Worm (Caenorhabditis elegans): ENCODE results near the gene ZK287.9.

DNA sequence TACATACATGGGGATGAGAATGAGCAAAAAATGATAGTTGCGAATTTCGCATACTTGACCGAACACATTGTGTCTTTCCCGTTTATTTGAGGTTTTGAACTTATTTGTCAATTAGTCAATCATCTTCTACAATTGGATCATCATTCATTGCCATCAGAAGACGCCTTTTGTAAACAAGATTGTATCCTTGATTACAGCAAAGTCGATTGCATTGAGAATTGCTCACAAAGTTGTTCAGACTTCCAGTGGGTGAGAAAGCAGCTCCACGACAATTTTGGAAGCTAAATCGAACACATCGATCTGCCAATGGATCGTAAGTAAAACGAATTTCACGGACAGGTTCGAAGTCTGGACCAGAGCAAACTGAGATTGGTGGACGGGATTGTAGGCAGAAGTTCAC is 1.1 kb downstream of the ZK287.9 start:
- TF ChIP-seq dao-5 (tag; optimal IDR thresholded peaks at IDR 0.05) (no peak), him-1 (tag; optimal IDR thresholded peaks at IDR 0.05) (no peak)
